Worm (Caenorhabditis elegans) whole organism, L4/young adult: ENCODE results near the gene T05D4.5.

Experiments used
- W03F9.2 ChIP-seq: fragments of 150-350 bp; optimal IDR thresholded peaks from 2 replicates; lab custom pipeline; 2014; ENCODE audit warnings: missing biosample characterization, missing genetic modification characterization
- dao-5 ChIP-seq: sonication (generic microtip); optimal IDR thresholded peaks from 2 replicates; lab custom pipeline; 2016; ENCODE audit warnings: missing genotype, missing genetic modification characterization, moderate library complexity, missing compliant biosample characterization
- him-1 ChIP-seq: sonication (generic microtip); optimal IDR thresholded peaks from 2 replicates; lab custom pipeline; 2016; ENCODE audit warnings: missing genotype, missing genetic modification reagents, missing genetic modification characterization, missing compliant biosample characterization

The T05D4.5 gene

DNA sequence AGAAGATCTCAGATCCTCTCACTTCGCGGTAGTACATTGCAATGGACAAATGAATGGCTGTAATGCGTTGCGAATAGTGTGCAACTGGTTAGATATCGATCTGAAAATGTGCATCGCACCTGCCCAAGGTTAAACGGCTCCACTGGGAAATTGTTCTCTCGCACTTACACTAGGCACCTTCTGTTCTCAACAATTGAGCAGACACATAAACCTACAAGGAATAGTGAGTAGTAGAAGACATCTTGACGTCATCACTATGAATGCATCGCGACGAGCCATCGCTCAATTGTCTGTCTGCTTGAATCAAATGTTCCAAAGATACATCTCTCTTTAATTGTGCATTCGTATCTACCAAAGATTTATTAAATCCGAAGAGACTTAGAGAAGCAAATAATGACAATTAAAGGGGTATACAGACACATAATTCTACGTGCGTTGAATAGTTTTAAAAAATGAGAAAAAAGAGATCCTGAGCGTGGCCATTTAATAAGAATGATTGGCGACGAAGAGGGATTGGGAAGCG, 17.6 kb upstream of the T05D4.5 start, which contains the start of gene T05D4.2:
T05D4.2 (minus strand) TSS at position 83 of the 523 bp plus-strand sequence.
- TF ChIP-seq W03F9.2 (tag; lab: Kevin White, UChicago) = no peak

DNA sequence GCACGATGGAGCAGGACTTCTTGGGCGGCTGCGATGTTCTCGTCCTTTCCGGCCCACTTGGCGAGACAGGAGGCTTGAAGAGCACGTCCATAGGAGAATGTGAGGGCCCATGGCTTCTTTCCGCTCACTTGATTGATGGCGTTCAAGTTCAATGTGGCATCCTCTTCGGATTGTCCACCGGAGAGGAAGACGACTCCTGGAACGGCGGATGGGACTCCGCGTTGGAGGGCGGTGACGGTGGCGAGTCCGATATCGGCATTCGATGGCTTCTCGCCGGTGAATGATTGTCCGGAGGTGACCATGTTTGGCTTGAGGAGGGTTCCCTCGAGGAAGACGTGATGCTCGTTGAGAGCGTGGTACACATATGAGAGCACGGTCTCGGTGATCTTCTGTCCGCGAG, 17.1 kb upstream of the T05D4.5 start:
- TF ChIP-seq him-1 (tag; lab: Kevin White, UChicago) = no peak
- TF ChIP-seq W03F9.2 (tag; lab: Kevin White, UChicago) = no peak
- no peak for TF ChIP-seq dao-5 (tag; lab: Kevin White, UChicago)

DNA sequence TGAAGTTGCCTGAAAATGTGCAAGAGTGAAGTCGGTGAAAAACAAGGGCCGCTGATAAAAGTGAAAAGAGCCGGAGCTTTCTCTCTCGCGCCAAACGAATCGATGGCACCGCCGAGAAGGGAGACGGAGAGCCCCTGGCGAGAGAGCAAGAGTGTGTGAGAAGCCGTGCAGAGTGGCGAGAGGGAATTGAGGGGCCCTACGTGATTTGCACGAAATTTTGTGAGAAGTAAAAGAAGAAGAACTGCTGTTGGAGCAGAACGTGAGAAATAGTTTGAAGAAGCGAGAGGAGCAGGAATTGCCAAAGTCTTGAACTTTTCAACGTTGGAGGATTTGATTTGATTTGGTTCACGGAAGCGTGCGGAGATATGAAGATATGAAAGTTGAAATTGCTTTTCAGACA, 15.7 kb upstream of the T05D4.5 start, which contains the start of gene aldo-1:
aldo-1 (minus strand) TSS at position 9 of the 400 bp plus-strand sequence.
- TF ChIP-seq him-1 (tag; lab: Kevin White, UChicago) = peak; percentile 45
- no peak for TF ChIP-seq W03F9.2 (tag; lab: Kevin White, UChicago)
- no peak for TF ChIP-seq dao-5 (tag; lab: Kevin White, UChicago)

- TF ChIP-seq dao-5 (tag; lab: Kevin White, UChicago) (no peak), him-1 (tag; lab: Kevin White, UChicago) (no peak), W03F9.2 (tag; lab: Kevin White, UChicago) (no peak)
Observed at ce11 chrIII:13565972-13566371, 14.7 kb upstream of the T05D4.5 start.

DNA sequence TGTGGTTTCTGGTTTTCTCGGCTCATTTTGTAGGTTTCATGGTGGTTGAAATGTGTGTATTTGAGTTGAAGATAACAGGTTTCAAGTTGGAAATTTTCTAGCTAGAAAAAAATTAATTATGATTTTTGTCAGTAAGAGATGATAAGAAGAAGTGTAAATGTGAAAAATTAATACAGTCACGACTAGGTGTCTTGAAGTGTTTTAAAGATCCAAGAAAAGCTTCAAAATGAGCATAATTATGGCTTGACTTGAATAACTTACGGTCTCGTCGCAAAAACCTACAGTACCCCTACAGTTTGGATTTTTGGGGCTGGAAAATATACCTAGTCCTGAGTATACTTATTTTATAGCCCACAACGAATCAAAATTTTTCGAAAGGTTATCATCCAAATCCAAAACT, 10.3 kb upstream of the T05D4.5 start, which contains the start of gene exc-12:
exc-12 (minus strand) TSS at position 101 of the 400 bp plus-strand sequence.
- TF ChIP-seq W03F9.2 (tag; lab: Kevin White, UChicago) = no peak
- TF ChIP-seq dao-5 (tag; lab: Kevin White, UChicago) = no peak
- no peak for TF ChIP-seq him-1 (tag; lab: Kevin White, UChicago)

DNA sequence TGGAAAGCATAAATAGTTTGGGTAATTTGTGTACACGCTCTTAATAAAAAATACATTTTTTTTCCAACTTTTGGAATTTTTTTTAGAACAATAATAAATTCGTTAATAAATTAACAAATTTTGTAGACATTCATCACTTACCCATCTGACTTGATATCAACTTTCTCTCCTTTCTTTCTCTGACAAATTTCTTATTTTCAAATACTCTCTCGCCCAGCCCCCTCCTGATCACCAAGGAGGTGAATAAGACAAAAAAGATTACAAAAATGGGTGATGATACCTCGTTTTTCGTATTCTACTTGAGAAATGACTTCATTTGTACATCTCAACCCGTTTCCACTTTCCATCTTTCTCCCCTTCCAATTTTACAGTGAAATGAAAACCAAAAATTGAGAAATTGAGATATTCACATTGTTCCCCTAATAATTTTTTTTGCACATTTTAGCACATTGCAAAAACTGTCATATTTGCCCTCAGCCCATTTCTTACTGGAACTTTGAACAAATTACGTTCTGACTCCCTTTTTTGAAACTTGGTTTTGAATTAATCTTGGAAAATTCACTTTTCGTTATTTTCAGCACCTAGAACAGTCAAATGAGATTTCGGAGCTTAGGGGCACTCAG, 4.9 kb upstream of the T05D4.5 start, which contains the start of gene osm-7:
osm-7 (plus strand) TSS at position 573 of the 623 bp plus-strand sequence.
- TF ChIP-seq him-1 (tag; lab: Kevin White, UChicago) (no peak), dao-5 (tag; lab: Kevin White, UChicago) (no peak), W03F9.2 (tag; lab: Kevin White, UChicago) (no peak)

- no peak for TF ChIP-seq him-1 (tag; lab: Kevin White, UChicago)
- TF ChIP-seq dao-5 (tag; lab: Kevin White, UChicago) = no peak
- no peak for TF ChIP-seq W03F9.2 (tag; lab: Kevin White, UChicago)
Observed at ce11 chrIII:13580076-13580475, 562 bp upstream of the T05D4.5 start.

DNA sequence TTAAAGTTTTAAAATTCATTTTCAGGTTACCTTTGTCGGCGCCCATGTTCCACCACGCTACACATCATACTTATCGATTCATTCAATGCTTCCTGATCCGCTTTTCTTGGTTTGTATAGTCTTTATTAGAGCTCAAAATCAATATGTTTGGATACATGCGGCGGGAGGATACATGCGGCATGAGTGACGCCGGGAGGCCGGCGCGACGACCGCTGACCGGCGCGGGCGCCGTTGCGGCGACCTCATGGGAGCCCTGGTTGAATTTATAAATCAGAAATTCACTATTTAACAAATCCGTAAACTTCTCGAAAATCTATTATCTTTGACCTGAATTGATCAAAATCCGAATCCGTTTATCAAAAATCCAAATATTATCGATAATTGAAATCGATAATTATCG, 1.1 kb downstream of the T05D4.5 start:
- TF ChIP-seq him-1 (tag; lab: Kevin White, UChicago) (no peak), dao-5 (tag; lab: Kevin White, UChicago) (no peak), W03F9.2 (tag; lab: Kevin White, UChicago) (no peak)

DNA sequence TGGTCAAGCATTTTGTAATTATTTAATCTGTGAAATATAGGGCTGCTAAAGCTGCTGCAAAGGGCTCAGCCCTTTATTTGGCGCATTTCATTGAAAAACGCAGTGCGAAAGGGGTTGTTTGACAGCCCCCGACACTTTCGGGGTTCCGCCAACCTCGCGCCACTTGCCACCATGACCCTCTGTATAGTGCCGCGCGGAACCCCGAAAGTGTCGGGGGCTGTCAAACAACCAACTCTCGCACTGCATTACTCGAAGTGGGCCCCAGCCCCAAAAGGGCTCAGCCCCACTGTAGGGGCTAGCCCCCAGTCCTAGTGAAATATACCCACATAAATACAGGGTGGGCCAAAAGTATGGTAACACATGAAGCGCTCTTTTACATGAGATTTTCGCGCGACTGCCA, 19.6 kb downstream of the T05D4.5 start:
- no peak for TF ChIP-seq him-1 (tag; lab: Kevin White, UChicago)
- TF ChIP-seq dao-5 (tag; lab: Kevin White, UChicago) = no peak
- no peak for TF ChIP-seq W03F9.2 (tag; lab: Kevin White, UChicago)

ce11 chrIII:13604834-13605233, 24.2 kb downstream of the T05D4.5 start:
- TF ChIP-seq dao-5 (tag; lab: Kevin White, UChicago) = no peak
- no peak for TF ChIP-seq W03F9.2 (tag; lab: Kevin White, UChicago)

- no peak for TF ChIP-seq W03F9.2 (tag; lab: Kevin White, UChicago)
- TF ChIP-seq him-1 (tag; lab: Kevin White, UChicago) = no peak
- TF ChIP-seq dao-5 (tag; lab: Kevin White, UChicago) = peak; percentile 34
Observed at ce11 chrIII:13606016-13606530, 25.4 kb downstream of the T05D4.5 start, which contains the start of gene act-5. act-5 (minus strand) TSS chrIII:13606066.

- no peak for TF ChIP-seq W03F9.2 (tag; lab: Kevin White, UChicago)
- TF ChIP-seq dao-5 (tag; lab: Kevin White, UChicago) = no peak
- TF ChIP-seq him-1 (tag; lab: Kevin White, UChicago) = no peak
Observed at ce11 chrIII:13606865-13607264, 26.2 kb downstream of the T05D4.5 start.

- TF ChIP-seq him-1 (tag; lab: Kevin White, UChicago) (no peak), W03F9.2 (tag; lab: Kevin White, UChicago) (no peak), dao-5 (tag; lab: Kevin White, UChicago) (no peak)
Observed at ce11 chrIII:13607833-13608232, 27.2 kb downstream of the T05D4.5 start, which contains the start of gene shpk-1. shpk-1 (plus strand) TSS chrIII:13608020.
